Worm (Caenorhabditis elegans): ENCODE measurements around the gene par-3.

Gene par-3

ce11 chrIII:5653692-5654105, 10.3 kb upstream of the par-3 start:
- TF ChIP-seq W03F9.2 (tag; optimal IDR thresholded peaks at IDR 0.05) (peak; percentile 20), him-1 (tag; optimal IDR thresholded peaks at IDR 0.05) (no peak)

ce11 chrIII:5656941-5657340, 7.1 kb upstream of the par-3 start, which contains the start of gene sdz-21:
Gene sdz-21, minus strand, starts transcription at chrIII:5657041.
- TF ChIP-seq him-1 (tag; optimal IDR thresholded peaks at IDR 0.05), result no peak

DNA sequence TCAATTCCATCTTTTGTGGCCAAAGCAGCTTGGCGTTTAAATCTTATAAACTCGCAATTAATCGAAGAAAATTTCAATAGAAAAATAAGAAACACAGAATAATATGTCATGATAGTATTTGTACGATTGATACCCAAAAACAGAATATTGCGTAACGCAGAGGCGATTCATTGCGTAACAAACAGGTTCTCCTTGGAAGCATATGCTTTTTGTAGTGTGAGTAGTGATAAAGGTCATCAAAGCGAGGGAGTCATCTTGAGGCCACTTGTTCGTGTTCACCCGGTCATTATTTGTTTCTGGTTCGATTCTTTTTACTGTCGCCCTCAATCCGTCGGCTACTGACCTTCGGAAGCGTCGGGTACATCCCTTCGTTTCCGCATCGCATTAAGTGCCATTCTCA, 3.1 kb upstream of the par-3 start, which contains the start of gene F54E7.6:
Gene F54E7.6 (minus strand): TSS at position 110 of the 400 bp plus-strand sequence.
- TF ChIP-seq him-1 (tag; optimal IDR thresholded peaks at IDR 0.05) (no peak), W03F9.2 (tag; optimal IDR thresholded peaks at IDR 0.05) (no peak), dao-5 (tag; optimal IDR thresholded peaks at IDR 0.05) (no peak)

- no peak for TF ChIP-seq him-1 (tag; optimal IDR thresholded peaks at IDR 0.05)
- no peak for TF ChIP-seq dao-5 (tag; optimal IDR thresholded peaks at IDR 0.05)
- TF ChIP-seq W03F9.2 (tag; optimal IDR thresholded peaks at IDR 0.05), result peak; percentile 72
Observed at ce11 chrIII:5663521-5663920, 512 bp upstream of the par-3 start.

DNA sequence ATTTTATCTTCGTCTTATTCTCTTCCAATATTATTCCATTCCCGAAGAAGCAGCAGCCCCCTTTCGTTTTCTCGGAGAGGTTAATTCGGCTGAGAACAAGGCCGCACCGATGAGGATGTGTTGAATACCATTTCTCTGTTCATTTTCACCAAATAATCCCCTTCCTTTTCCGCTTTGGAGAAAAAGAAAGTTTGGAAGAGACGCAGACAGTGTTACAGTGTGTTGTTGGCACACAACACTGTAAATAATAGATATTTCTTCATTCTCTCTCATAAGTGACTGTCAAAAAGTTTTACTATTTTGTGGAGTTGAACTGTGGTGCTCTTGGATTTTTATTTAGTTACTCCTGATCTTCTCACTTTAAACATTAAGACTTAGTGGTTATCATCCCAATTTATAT, 1.2 kb downstream of the par-3 start:
- TF ChIP-seq him-1 (tag; optimal IDR thresholded peaks at IDR 0.05) (no peak), dao-5 (tag; optimal IDR thresholded peaks at IDR 0.05) (no peak), W03F9.2 (tag; optimal IDR thresholded peaks at IDR 0.05) (no peak)

DNA sequence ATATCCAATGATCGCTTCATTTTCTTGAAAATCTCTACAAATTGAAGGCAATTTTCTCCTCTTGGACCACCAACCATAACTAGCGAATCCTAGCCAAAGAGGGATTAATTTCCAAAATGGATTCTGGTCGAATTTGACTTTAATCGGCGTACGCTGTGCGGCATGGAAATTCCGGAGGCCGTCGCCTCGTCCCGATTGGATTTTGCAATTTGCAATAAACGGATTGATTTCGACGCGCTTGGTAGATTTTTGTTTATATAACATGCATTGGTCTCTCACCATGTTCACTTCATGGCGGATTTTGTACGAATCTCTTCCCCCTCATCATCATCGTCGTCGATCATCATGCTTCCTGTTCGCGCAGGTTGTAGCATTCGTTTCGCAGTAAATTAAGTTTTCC, 1.7 kb downstream of the par-3 start:
- no peak for TF ChIP-seq him-1 (tag; optimal IDR thresholded peaks at IDR 0.05)
- no peak for TF ChIP-seq W03F9.2 (tag; optimal IDR thresholded peaks at IDR 0.05)
- TF ChIP-seq dao-5 (tag; optimal IDR thresholded peaks at IDR 0.05), result no peak

ce11 chrIII:5667952-5668489, 4.0 kb downstream of the par-3 start:
- TF ChIP-seq W03F9.2 (tag; optimal IDR thresholded peaks at IDR 0.05) (no peak), dao-5 (tag; optimal IDR thresholded peaks at IDR 0.05) (no peak), him-1 (tag; optimal IDR thresholded peaks at IDR 0.05) (no peak)

DNA sequence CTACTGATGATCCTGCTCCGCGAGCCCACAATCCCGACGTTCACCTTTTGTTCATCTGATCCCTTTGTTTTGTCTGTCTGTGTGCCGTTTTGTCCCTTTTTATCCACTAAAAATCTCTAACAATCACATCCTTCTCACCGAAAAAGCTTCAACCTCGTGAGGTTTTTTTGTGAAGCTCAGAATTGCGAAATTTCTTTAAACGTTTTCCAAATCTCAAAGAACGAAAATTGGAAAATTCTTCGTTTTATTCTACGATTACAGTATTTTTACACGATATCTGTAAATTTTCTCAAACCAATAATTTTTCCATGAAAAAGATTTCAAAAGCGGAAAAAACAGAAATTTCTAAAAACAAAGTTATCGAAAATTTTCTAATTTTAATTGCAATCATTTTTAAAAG, 10.2 kb downstream of the par-3 start:
- TF ChIP-seq him-1 (tag; optimal IDR thresholded peaks at IDR 0.05) (no peak), dao-5 (tag; optimal IDR thresholded peaks at IDR 0.05) (no peak), W03F9.2 (tag; optimal IDR thresholded peaks at IDR 0.05) (no peak)

DNA sequence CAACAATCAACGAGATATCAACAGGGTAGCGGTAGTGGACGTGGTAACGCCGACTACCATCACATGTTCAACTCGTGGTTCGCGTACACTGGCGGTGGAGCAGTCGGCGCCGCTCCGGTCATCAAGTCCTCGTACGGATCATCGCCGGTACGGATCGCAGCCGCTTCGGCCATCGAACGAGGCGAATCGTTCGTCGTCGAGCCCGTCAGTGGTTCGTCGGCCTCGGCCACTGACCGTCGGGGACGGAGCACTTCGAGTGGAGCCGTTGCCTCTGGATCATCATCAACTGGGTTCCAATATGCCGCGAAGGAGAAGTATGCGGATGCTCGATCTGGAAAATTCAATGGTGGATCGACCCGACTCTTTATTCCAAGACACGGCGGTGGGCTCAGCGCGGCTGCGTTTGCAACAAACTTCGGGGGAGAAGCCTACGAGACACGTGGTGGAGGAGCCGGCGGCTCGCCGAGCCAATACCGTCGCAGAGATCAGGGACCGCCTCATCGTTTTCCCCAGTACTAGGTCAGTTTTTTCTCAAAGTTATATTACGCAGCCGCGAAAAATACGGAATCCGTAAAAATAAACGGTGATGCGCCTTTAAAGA, 11.5 kb downstream of the par-3 start:
- TF ChIP-seq dao-5 (tag; optimal IDR thresholded peaks at IDR 0.05), result no peak
- no peak for TF ChIP-seq him-1 (tag; optimal IDR thresholded peaks at IDR 0.05)
- TF ChIP-seq W03F9.2 (tag; optimal IDR thresholded peaks at IDR 0.05), result no peak

ce11 chrIII:5677790-5678189, 13.8 kb downstream of the par-3 start, which contains the start of gene F54E7.9:
Gene F54E7.9, minus strand, starts transcription at chrIII:5677890.
- TF ChIP-seq dao-5 (tag; optimal IDR thresholded peaks at IDR 0.05), result no peak
- TF ChIP-seq W03F9.2 (tag; optimal IDR thresholded peaks at IDR 0.05), result no peak
- no peak for TF ChIP-seq him-1 (tag; optimal IDR thresholded peaks at IDR 0.05)

DNA sequence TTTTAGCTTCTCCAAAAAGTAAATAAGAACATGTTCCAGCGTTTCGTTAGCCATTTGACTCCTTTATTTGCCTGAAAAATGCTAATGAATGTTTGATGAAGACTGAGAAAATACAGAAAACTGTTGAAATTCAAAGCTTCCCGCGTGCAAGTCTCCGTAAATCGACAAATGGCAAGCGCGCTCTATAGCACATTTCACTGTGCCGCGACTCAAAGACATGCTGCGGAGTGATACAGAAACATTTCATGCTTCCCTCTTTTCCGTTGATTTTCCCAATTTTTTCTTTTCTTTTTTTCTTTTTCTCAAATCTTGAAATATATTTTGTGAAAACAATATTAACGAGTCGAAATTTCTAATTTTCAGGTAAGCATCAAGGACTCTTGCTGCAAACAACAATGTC, 14.9 kb downstream of the par-3 start, which contains the start of the genes ska-3 and rps-12:
Gene ska-3 (minus strand): TSS at position 71 of the 400 bp plus-strand sequence.
Gene rps-12 (plus strand): TSS at position 364 of the 400 bp plus-strand sequence.
- peak; percentile 98 for TF ChIP-seq W03F9.2 (tag; optimal IDR thresholded peaks at IDR 0.05)
- no peak for TF ChIP-seq dao-5 (tag; optimal IDR thresholded peaks at IDR 0.05)
- TF ChIP-seq him-1 (tag; optimal IDR thresholded peaks at IDR 0.05), result peak; percentile 99

DNA sequence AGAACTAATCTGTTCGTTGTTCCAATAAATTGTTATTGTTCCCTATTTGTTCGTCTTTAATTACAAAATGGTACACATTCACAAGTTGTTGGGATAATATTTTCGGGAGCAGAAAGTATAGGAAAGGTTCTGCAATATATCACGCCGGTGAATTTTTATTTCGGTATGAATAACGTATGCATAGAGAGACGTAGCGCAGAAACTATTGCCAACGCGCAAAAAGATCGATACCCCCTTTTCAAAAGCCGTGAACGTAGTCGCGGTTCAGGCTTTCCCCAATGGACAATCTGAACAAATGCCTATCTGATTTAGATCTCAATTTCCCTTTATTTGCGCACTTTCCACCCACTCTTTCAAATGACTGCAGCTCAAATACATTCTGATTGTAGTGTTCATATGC, 16.1 kb downstream of the par-3 start, which contains the start of gene pst-2:
Gene pst-2 (plus strand): TSS at position 293 of the 400 bp plus-strand sequence.
- TF ChIP-seq W03F9.2 (tag; optimal IDR thresholded peaks at IDR 0.05), result no peak
- TF ChIP-seq dao-5 (tag; optimal IDR thresholded peaks at IDR 0.05), result no peak
- TF ChIP-seq him-1 (tag; optimal IDR thresholded peaks at IDR 0.05), result no peak

ce11 chrIII:5683998-5684397, 20.0 kb downstream of the par-3 start, which contains the start of gene rcan-1:
Gene rcan-1, minus strand, starts transcription at chrIII:5684098.
- no peak for TF ChIP-seq dao-5 (tag; optimal IDR thresholded peaks at IDR 0.05)
- TF ChIP-seq W03F9.2 (tag; optimal IDR thresholded peaks at IDR 0.05), result no peak
- TF ChIP-seq him-1 (tag; optimal IDR thresholded peaks at IDR 0.05), result no peak

DNA sequence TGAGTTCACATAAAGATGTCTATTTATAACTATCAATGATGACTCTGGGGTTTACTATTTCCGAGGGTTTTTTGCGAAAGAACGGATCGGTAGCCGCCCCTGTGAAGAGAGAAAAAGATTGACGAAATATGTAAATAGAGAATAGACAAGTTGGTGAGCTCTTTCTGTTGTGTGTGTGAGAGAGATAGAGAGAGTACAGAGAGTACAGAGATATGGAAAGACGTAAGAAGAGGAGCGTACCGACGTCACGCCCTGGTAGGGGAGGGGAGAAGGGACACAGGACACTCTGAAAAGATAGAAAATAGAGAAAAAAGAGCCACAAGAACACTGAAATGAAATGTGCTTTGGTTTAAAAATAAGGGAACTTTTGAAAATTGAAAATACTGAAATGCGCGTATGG, 24.2 kb downstream of the par-3 start:
- TF ChIP-seq him-1 (tag; optimal IDR thresholded peaks at IDR 0.05), result no peak

- no peak for TF ChIP-seq him-1 (tag; optimal IDR thresholded peaks at IDR 0.05)
- TF ChIP-seq W03F9.2 (tag; optimal IDR thresholded peaks at IDR 0.05), result no peak
- no peak for TF ChIP-seq dao-5 (tag; optimal IDR thresholded peaks at IDR 0.05)
Observed at ce11 chrIII:5691826-5692225, 27.8 kb downstream of the par-3 start.
